Fruit fly (Drosophila melanogaster): ENCODE data around the gene CG15564.
A peak's percentile ranks its signal among the peaks of the same experiment; 100 is the strongest.

The CG15564 gene

DNA sequence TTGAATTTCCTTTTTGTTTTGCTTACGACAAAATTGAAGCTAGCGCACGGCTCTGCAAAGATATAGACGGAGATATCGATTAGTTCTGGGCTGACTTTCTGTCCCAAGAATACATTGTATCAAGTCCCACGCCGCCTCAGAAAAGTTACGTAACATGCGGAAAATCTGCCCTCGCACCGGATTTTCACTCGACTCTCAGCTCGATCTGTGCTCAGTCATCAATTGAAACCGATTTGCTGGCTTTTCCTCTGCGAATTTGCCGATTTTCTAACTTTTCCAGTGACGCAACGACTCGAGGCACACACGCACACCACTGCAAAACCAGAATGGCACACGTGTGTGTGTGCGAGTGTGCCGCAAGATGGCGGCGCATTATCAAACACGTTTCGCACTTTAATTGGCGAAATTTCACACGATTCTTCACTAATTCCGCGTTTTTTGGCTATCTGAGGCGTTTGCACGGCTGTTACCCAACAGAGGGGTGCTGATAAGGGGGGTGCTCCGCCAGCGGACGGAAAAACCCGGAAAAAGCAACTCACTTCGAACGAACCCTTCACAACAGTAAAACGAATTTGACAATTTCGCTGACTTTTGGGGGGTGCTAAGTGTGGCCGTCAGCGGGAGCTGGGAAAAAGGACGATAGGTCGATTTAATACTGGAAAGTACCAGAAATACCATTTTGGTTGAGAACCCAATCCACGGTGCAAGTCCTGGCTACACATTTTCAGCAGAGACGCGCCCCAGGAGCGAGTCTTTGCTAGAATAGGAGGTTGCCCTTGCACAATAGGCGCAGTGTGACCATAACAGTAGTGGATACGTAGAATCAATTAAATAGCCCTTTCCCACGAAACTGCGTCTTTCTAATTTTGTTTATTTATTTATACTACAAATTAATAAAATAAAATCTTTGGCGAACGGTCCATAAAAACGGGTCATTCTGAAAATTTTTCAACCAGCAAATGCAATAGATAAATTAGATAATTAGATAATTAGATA lies 15.9 kb downstream of the CG15564 start, which contains the start of gene ATPsynC (continued):
- TF ChIP-seq usp (GFP tag; optimal IDR thresholded peaks at IDR 0.05) (no peak), wor (GFP tag; IDR thresholded peaks at IDR 0.05) (no peak), CG18764 (GFP tag; optimal IDR thresholded peaks at IDR 0.05) (no peak), CG14050 (GFP tag; IDR thresholded peaks at IDR 0.05) (no peak), CG10274 (GFP tag; optimal IDR thresholded peaks at IDR 0.05) (no peak), bigmax (GFP tag; optimal IDR thresholded peaks at IDR 0.05) (peak; percentile 85), Gug (GFP tag; IDR thresholded peaks at IDR 0.05) (no peak), CG9932 (GFP tag; IDR thresholded peaks at IDR 0.05) (no peak), CG11560 (tag; IDR thresholded peaks at IDR 0.05) (no peak), tx (GFP tag; optimal IDR thresholded peaks at IDR 0.05) (peak; percentile 24), CrebB (tag; optimal IDR thresholded peaks at IDR 0.05) (peak; percentile 48), Ada2b (GFP tag; IDR thresholded peaks at IDR 0.05) (no peak), CG8944 (GFP tag; optimal IDR thresholded peaks at IDR 0.05) (peak; percentile 10), CG10462 (GFP tag; optimal IDR thresholded peaks at IDR 0.05) (no peak), lola (GFP tag; optimal IDR thresholded peaks at IDR 0.05) (peak in 1 of 3 experiments; percentile 94), CG13287 (GFP tag; IDR thresholded peaks at IDR 0.05; ENCODE audit: partially characterized antibody) (no peak), C15 (GFP tag; IDR thresholded peaks at IDR 0.05) (no peak), CG8478 (optimal IDR thresholded peaks at IDR 0.05) (no peak), bcd (GFP tag; optimal IDR thresholded peaks at IDR 0.05) (peak; percentile 47), pb (GFP tag; optimal IDR thresholded peaks at IDR 0.05) (peak; percentile 51), mirr (GFP tag; optimal IDR thresholded peaks at IDR 0.05) (peak; percentile 50), Nf-YA (GFP tag; IDR thresholded peaks at IDR 0.05) (no peak), fd102C (GFP tag; optimal IDR thresholded peaks at IDR 0.05) (peak; percentile 7), sd (tag; optimal IDR thresholded peaks at IDR 0.05) (peak; percentile 37), gce (GFP tag; IDR thresholded peaks at IDR 0.05) (no peak), grau (tag; optimal IDR thresholded peaks at IDR 0.05) (peak; percentile 31), CG7372 (GFP tag; IDR thresholded peaks at IDR 0.05) (no peak), Dip3 (GFP tag; optimal IDR thresholded peaks at IDR 0.05) (no peak), Ravus (GFP tag; IDR thresholded peaks at IDR 0.05) (no peak), Meics (GFP tag; optimal IDR thresholded peaks at IDR 0.05) (no peak), gsb-n (tag; optimal IDR thresholded peaks at IDR 0.05) (peak; percentile 9), fu2 (GFP tag; optimal IDR thresholded peaks at IDR 0.05) (peak; percentile 61), CG18599 (GFP tag; optimal IDR thresholded peaks at IDR 0.05) (peak; percentile 41), tap (tag; optimal IDR thresholded peaks at IDR 0.05) (peak; percentile 11), CG5180 (GFP tag; optimal IDR thresholded peaks at IDR 0.05) (no peak), CG10431 (GFP tag; optimal IDR thresholded peaks at IDR 0.05) (peak; percentile 54), Med (GFP tag) (peak; percentile 96), abd-A (tag; optimal IDR thresholded peaks at IDR 0.05) (peak; percentile 70), Dref (GFP tag; IDR thresholded peaks at IDR 0.05) (no peak), sima (GFP tag; optimal IDR thresholded peaks at IDR 0.05) (no peak), CG33213 (GFP tag; optimal IDR thresholded peaks at IDR 0.05) (peak; percentile 89), disco-r (GFP tag; optimal IDR thresholded peaks at IDR 0.05) (peak; percentile 31), Ptx1 (GFP tag; IDR thresholded peaks at IDR 0.05) (no peak), Oaz (GFP tag; IDR thresholded peaks at IDR 0.05) (no peak), sens (GFP tag) (peak; percentile 83), wek (GFP tag; optimal IDR thresholded peaks at IDR 0.05) (peak; percentile 17), Mad (GFP tag; optimal IDR thresholded peaks at IDR 0.05) (peak; percentile 41), CG8359 (GFP tag; optimal IDR thresholded peaks at IDR 0.05; ENCODE audit: borderline replicate concordance) (no peak), CG6854 (GFP tag; optimal IDR thresholded peaks at IDR 0.05) (peak; percentile 79), CG17802 (tag; optimal IDR thresholded peaks at IDR 0.05) (peak; percentile 78)

All from whole organism, embryonic.